Worm (Caenorhabditis elegans) whole organism, mixed stage, embryonic: Measurements from ENCODE around the gene Y53C12B.7.
"Not testable (repeated sequence)": the region's sequence is repeated elsewhere in the genome, so short reads cannot be mapped to it uniquely, and the experiment has no call there.

ENCODE experiments used
- M03D4.4 ChIP-seq: sonication (generic microtip); optimal IDR thresholded peaks from 2 replicates; lab custom pipeline; 2017; ENCODE audit warnings: mild to moderate bottlenecking, missing genetic modification characterization, missing compliant biosample characterization
- bed-3 ChIP-seq: fragments of 200-800 bp; sonication (Bioruptor generic); optimal IDR thresholded peaks from 3 replicates; lab custom pipeline; 2018; ENCODE audit warnings: mild to moderate bottlenecking, missing genetic modification characterization, moderate library complexity, missing compliant biosample characterization
- ceh-39 ChIP-seq: fragments of 150-350 bp; optimal IDR thresholded peaks from 2 replicates; lab custom pipeline; 2014; ENCODE audit warnings: missing biosample characterization, missing genetic modification characterization
- ceh-43 ChIP-seq: fragments of 200-800 bp; sonication (Bioruptor generic); optimal IDR thresholded peaks from 2 replicates; lab custom pipeline; 2018; ENCODE audit warnings: mild to moderate bottlenecking, missing genetic modification characterization, moderate library complexity, missing compliant biosample characterization
- ceh-83 ChIP-seq: fragments of 200-800 bp; sonication (Bioruptor generic); optimal IDR thresholded peaks from 2 replicates; lab custom pipeline; 2018; ENCODE audit warnings: mild to moderate bottlenecking, missing genetic modification characterization, missing compliant biosample characterization
- ces-1 ChIP-seq: fragments of 150-350 bp; optimal IDR thresholded peaks from 2 replicates; lab custom pipeline; 2014; ENCODE audit warnings: missing biosample characterization, missing genetic modification reagents, missing genetic modification characterization
- cnd-1 ChIP-seq: fragments of 200-800 bp; sonication (Bioruptor generic); optimal IDR thresholded peaks from 2 replicates; lab custom pipeline; 2018; ENCODE audit warnings: mild to moderate bottlenecking, missing genetic modification characterization, missing compliant biosample characterization
- drap-1 ChIP-seq: fragments of 200-800 bp; sonication (Bioruptor generic); optimal IDR thresholded peaks from 3 replicates; lab custom pipeline; 2018; ENCODE audit warnings: mild to moderate bottlenecking, missing genetic modification characterization, missing compliant biosample characterization
- elt-1 ChIP-seq: sonication (generic microtip); optimal IDR thresholded peaks from 2 replicates; lab custom pipeline; 2017; ENCODE audit warnings: missing genetic modification characterization, mild to moderate bottlenecking, missing compliant biosample characterization, antibody characterized with exemption, moderate library complexity, borderline replicate concordance; ENCODE audit not compliant: insufficient read depth
- flh-1 ChIP-seq: fragments of 200-800 bp; sonication (Bioruptor generic); optimal IDR thresholded peaks from 2 replicates; lab custom pipeline; 2018; ENCODE audit warnings: mild to moderate bottlenecking, missing genetic modification characterization, moderate library complexity, missing compliant biosample characterization
- ham-2 ChIP-seq: fragments of 200-800 bp; sonication (Bioruptor generic); optimal IDR thresholded peaks from 2 replicates; lab custom pipeline; 2018; ENCODE audit warnings: mild to moderate bottlenecking, missing genetic modification characterization, missing compliant biosample characterization
- hlh-1 ChIP-seq: fragments of 150-350 bp; optimal IDR thresholded peaks from 2 replicates; lab custom pipeline; 2014; ENCODE audit warnings: missing biosample characterization, missing genetic modification reagents, missing genetic modification characterization
- lin-13 ChIP-seq: fragments of 150-350 bp; optimal IDR thresholded peaks from 2 replicates; lab custom pipeline; 2014; ENCODE audit warnings: missing biosample characterization, missing genetic modification characterization
- lin-32 ChIP-seq: fragments of 200-800 bp; sonication (Bioruptor generic); optimal IDR thresholded peaks from 2 replicates; lab custom pipeline; 2018; ENCODE audit warnings: mild to moderate bottlenecking, missing genetic modification characterization, missing compliant biosample characterization
- lsy-2 ChIP-seq: fragments of 150-350 bp; optimal IDR thresholded peaks from 2 replicates; lab custom pipeline; 2014; ENCODE audit warnings: missing biosample characterization, missing genetic modification characterization
- mab-5 ChIP-seq: fragments of 150-350 bp; optimal IDR thresholded peaks from 2 replicates; lab custom pipeline; 2014; ENCODE audit warnings: missing biosample characterization, missing genetic modification characterization
- mep-1 ChIP-seq: fragments of 150-350 bp; optimal IDR thresholded peaks from 2 replicates; lab custom pipeline; 2017; ENCODE audit warnings: missing biosample characterization, missing genetic modification reagents, missing genetic modification characterization, inconsistent platforms
- mls-2 ChIP-seq: sonication (generic microtip); optimal IDR thresholded peaks from 2 replicates; lab custom pipeline; 2016; ENCODE audit warnings: mild to moderate bottlenecking, missing genetic modification characterization, moderate library complexity, missing compliant biosample characterization
- nhr-12 ChIP-seq: fragments of 150-350 bp; optimal IDR thresholded peaks from 2 replicates; lab custom pipeline; 2014; ENCODE audit warnings: missing biosample characterization, missing genetic modification characterization
- nhr-2 ChIP-seq: fragments of 150-350 bp; optimal IDR thresholded peaks from 2 replicates; lab custom pipeline; 2014; ENCODE audit warnings: missing biosample characterization, missing genetic modification characterization
- nhr-76 ChIP-seq: sonication (generic microtip); optimal IDR thresholded peaks from 2 replicates; lab custom pipeline; 2017; ENCODE audit warnings: missing biosample characterization, missing genetic modification characterization
- pha-4 ChIP-seq: fragments of 150-350 bp; optimal IDR thresholded peaks from 2 replicates; lab custom pipeline; 2018; ENCODE audit warnings: missing biosample characterization, missing genetic modification reagents, missing genetic modification characterization
- sem-2 ChIP-seq: fragments of 200-800 bp; sonication (Bioruptor generic); optimal IDR thresholded peaks from 2 replicates; lab custom pipeline; 2018; ENCODE audit warnings: mild to moderate bottlenecking, missing genetic modification characterization, missing compliant biosample characterization
- snpc-4 ChIP-seq: fragments of 150-350 bp; optimal IDR thresholded peaks from 2 replicates; lab custom pipeline; 2014; ENCODE audit warnings: missing biosample characterization, missing genetic modification characterization
- sptf-1 ChIP-seq: sonication (generic microtip); optimal IDR thresholded peaks from 2 replicates; lab custom pipeline; 2017; ENCODE audit warnings: mild to moderate bottlenecking, missing genetic modification characterization, moderate library complexity, missing compliant biosample characterization
- unc-120 ChIP-seq: sonication (generic microtip); optimal IDR thresholded peaks from 2 replicates; lab custom pipeline; 2017; ENCODE audit warnings: missing genetic modification characterization, missing compliant biosample characterization; ENCODE audit not compliant: poor library complexity, severe bottlenecking
- unc-39 ChIP-seq: fragments of 150-350 bp; optimal IDR thresholded peaks from 2 replicates; lab custom pipeline; 2014; ENCODE audit warnings: missing biosample characterization, missing genetic modification characterization
- unc-62 ChIP-seq: fragments of 150-350 bp; optimal IDR thresholded peaks from 2 replicates; lab custom pipeline; 2014; ENCODE audit warnings: missing biosample characterization, missing genetic modification reagents, missing genetic modification characterization
- ztf-11 ChIP-seq: fragments of 150-350 bp; optimal IDR thresholded peaks from 2 replicates; lab custom pipeline; 2014; ENCODE audit warnings: missing biosample characterization, missing genetic modification characterization

Gene Y53C12B.7

ce11 chrII:9742784-9743183 lies 10.2 kb downstream of the Y53C12B.7 start, which contains the start of gene pno-1:
pno-1 (minus strand) TSS chrII:9742884.
- TF ChIP-seq nhr-12 = no peak
- TF ChIP-seq nhr-2 (tag; lab: Kevin White, UChicago) = no peak
- TF ChIP-seq lsy-2 (tag; lab: Kevin White, UChicago) = no peak

ce11 chrII:9741400-9741799 lies 11.6 kb downstream of the Y53C12B.7 start:
- TF ChIP-seq unc-62 (GFP tag; lab: Kevin White, UChicago) = no peak
- no peak for TF ChIP-seq nhr-12
- TF ChIP-seq sptf-1 = no peak
- TF ChIP-seq pha-4 (tag; lab: Kevin White, UChicago) = no peak
- no peak for TF ChIP-seq nhr-76 (tag; lab: Kevin White, UChicago)
- TF ChIP-seq ztf-11 (tag; lab: Kevin White, UChicago) = no peak
- TF ChIP-seq mep-1 = no peak
- no peak for TF ChIP-seq sem-2
- TF ChIP-seq snpc-4 (tag; lab: Kevin White, UChicago) = no peak
- TF ChIP-seq nhr-2 (tag; lab: Kevin White, UChicago) = no peak
- no peak for TF ChIP-seq unc-39
- TF ChIP-seq bed-3 (GFP tag; lab: Kevin White, UChicago) = no peak
- TF ChIP-seq, all 35 proteins: peak for 0

ce11 chrII:9740552-9740951 lies 12.5 kb downstream of the Y53C12B.7 start:
- no peak for TF ChIP-seq nhr-2 (tag; lab: Kevin White, UChicago)
- no peak for TF ChIP-seq lsy-2 (tag; lab: Kevin White, UChicago)
- no peak for TF ChIP-seq drap-1
- TF ChIP-seq cnd-1 (tag; lab: Kevin White, UChicago) = no peak
- no peak for TF ChIP-seq nhr-76 (tag; lab: Kevin White, UChicago)
- TF ChIP-seq mab-5 = no peak
- no peak for TF ChIP-seq ces-1 (GFP tag; lab: Kevin White, UChicago)
- no peak for TF ChIP-seq hlh-1 (tag; lab: Kevin White, UChicago)
- no peak for TF ChIP-seq pha-4 (tag; lab: Kevin White, UChicago)
- TF ChIP-seq ceh-43 (GFP tag; lab: Kevin White, UChicago) = no peak
- no peak for TF ChIP-seq ham-2 (GFP tag; lab: Kevin White, UChicago)
- no peak for TF ChIP-seq mls-2 (tag; lab: Kevin White, UChicago)

- no peak for TF ChIP-seq sem-2
Measured at ce11 chrII:9738820-9739219, 14.2 kb downstream of the Y53C12B.7 start.

- peak; percentile 41 for TF ChIP-seq lsy-2 (tag; lab: Kevin White, UChicago)
- TF ChIP-seq ceh-83 (GFP tag; lab: Kevin White, UChicago) = peak; percentile 5
- TF ChIP-seq ceh-39 (tag; lab: Kevin White, UChicago) = no peak
- no peak for TF ChIP-seq unc-39
- TF ChIP-seq cnd-1 (tag; lab: Kevin White, UChicago) = no peak
- TF ChIP-seq mls-2 (tag; lab: Kevin White, UChicago) = no peak
- no peak for TF ChIP-seq sem-2
- no peak for TF ChIP-seq hlh-1 (tag; lab: Kevin White, UChicago)
- no peak for TF ChIP-seq unc-120 (tag; lab: Kevin White, UChicago)
- no peak for TF ChIP-seq nhr-2 (tag; lab: Kevin White, UChicago)
- no peak for TF ChIP-seq ztf-11 (tag; lab: Kevin White, UChicago)
Measured at ce11 chrII:9735785-9736184, 17.2 kb downstream of the Y53C12B.7 start.

- not testable (repeated sequence) for TF ChIP-seq pha-4, elt-1, cnd-1 (tag; lab: Kevin White, UChicago)
- TF ChIP-seq, all 35 proteins: peak for 0; not testable (repeated sequence) for 35
Measured at ce11 chrII:9731810-9732209, 21.2 kb downstream of the Y53C12B.7 start, which contains the start of gene mab-3. mab-3 (plus strand) TSS chrII:9732137.

ce11 chrII:9729866-9730265 lies 23.2 kb downstream of the Y53C12B.7 start:
- no peak for TF ChIP-seq mab-5
- TF ChIP-seq lin-13 (tag; lab: Kevin White, UChicago) = no peak
- no peak for TF ChIP-seq snpc-4 (tag; lab: Kevin White, UChicago)
- no peak for TF ChIP-seq ceh-43 (GFP tag; lab: Kevin White, UChicago)
- TF ChIP-seq lin-32 (GFP tag; lab: Kevin White, UChicago) = no peak
- no peak for TF ChIP-seq ceh-83 (GFP tag; lab: Kevin White, UChicago)
- TF ChIP-seq drap-1 = no peak
- no peak for TF ChIP-seq cnd-1 (tag; lab: Kevin White, UChicago)
- TF ChIP-seq ham-2 (GFP tag; lab: Kevin White, UChicago) = no peak
- no peak for TF ChIP-seq ces-1 (GFP tag; lab: Kevin White, UChicago)
- TF ChIP-seq ztf-11 (tag; lab: Kevin White, UChicago) = no peak
- no peak for TF ChIP-seq mep-1
- no peak for TF ChIP-seq sem-2
- TF ChIP-seq mls-2 (tag; lab: Kevin White, UChicago) = no peak
- TF ChIP-seq sptf-1 = no peak
- TF ChIP-seq flh-1 (GFP tag; lab: Kevin White, UChicago) = no peak
- TF ChIP-seq unc-39 = no peak
- TF ChIP-seq unc-120 (tag; lab: Kevin White, UChicago) = no peak
- TF ChIP-seq M03D4.4 (tag; lab: Kevin White, UChicago) = no peak
- no peak for TF ChIP-seq lsy-2 (tag; lab: Kevin White, UChicago)
- TF ChIP-seq, all 35 proteins: peak for 0
